Worm (Caenorhabditis elegans) whole organism, late embryonic: Measurements from ENCODE around the gene C55A6.3.

Source experiments
- ceh-34 ChIP-seq: sonication (generic microtip); optimal IDR thresholded peaks from 2 replicates; lab custom pipeline; 2016; ENCODE audit warnings: mild to moderate bottlenecking, missing genetic modification characterization, missing compliant biosample characterization
- ceh-45 ChIP-seq: fragments of 200-800 bp; sonication (Bioruptor generic); IDR thresholded peaks from 2 replicates; pipeline ENCODE4 v1.3.6; 2022; ENCODE audit warnings: missing genetic modification reagents, missing genetic modification characterization, missing compliant biosample characterization
- dmd-4 ChIP-seq: sonication (generic microtip); optimal IDR thresholded peaks from 2 replicates; lab custom pipeline; 2016; ENCODE audit warnings: borderline replicate concordance, missing genetic modification characterization, missing compliant biosample characterization
- fkh-10 ChIP-seq: fragments of 150-350 bp; optimal IDR thresholded peaks from 2 replicates; lab custom pipeline; 2014; ENCODE audit warnings: missing biosample characterization, missing genetic modification reagents, missing genetic modification characterization
- hlh-30 ChIP-seq: sonication (generic microtip); optimal IDR thresholded peaks from 2 replicates; lab custom pipeline; 2017; ENCODE audit warnings: antibody characterized with exemption, missing genetic modification characterization, missing compliant biosample characterization; ENCODE audit not compliant: insufficient read depth
- nhr-11 ChIP-seq: fragments of 150-350 bp; optimal IDR thresholded peaks from 2 replicates; lab custom pipeline; 2014; ENCODE audit warnings: missing biosample characterization, missing genetic modification characterization
- npax-4 ChIP-seq: sonication (generic microtip); optimal IDR thresholded peaks from 2 replicates; lab custom pipeline; 2016; ENCODE audit warnings: missing genetic modification characterization, missing compliant biosample characterization
- pat-9 ChIP-seq: fragments of 200-800 bp; sonication (Bioruptor generic); optimal IDR thresholded peaks from 2 replicates; lab custom pipeline; 2018; ENCODE audit warnings: mild to moderate bottlenecking, missing genetic modification characterization, moderate library complexity, missing compliant biosample characterization
- pqm-1 ChIP-seq: sonication (generic microtip); optimal IDR thresholded peaks from 2 replicates; lab custom pipeline; 2016; ENCODE audit warnings: missing genetic modification characterization, missing compliant biosample characterization
- unc-55 ChIP-seq: sonication (generic microtip); optimal IDR thresholded peaks from 2 replicates; lab custom pipeline; 2017; ENCODE audit warnings: missing biosample characterization, missing genetic modification reagents, missing genetic modification characterization

ce11 chrV:11535504-11536062 lies 22.3 kb upstream of the C55A6.3 start:
- TF ChIP-seq ceh-34 = no peak
- no peak for TF ChIP-seq unc-55
- TF ChIP-seq ceh-45 (GFP tag; lab: Robert Waterston, UW) = no peak
- TF ChIP-seq pqm-1 (tag; lab: Kevin White, UChicago) = no peak
- TF ChIP-seq nhr-11 (tag; lab: Kevin White, UChicago) = no peak
- no peak for TF ChIP-seq pat-9 (tag; lab: Kevin White, UChicago)
- TF ChIP-seq fkh-10 (GFP tag; lab: Kevin White, UChicago) = no peak
- TF ChIP-seq npax-4 (tag; lab: Kevin White, UChicago) = no peak
- TF ChIP-seq hlh-30 (tag; lab: Kevin White, UChicago) = no peak
- TF ChIP-seq dmd-4 = no peak
